Worm (Caenorhabditis elegans) whole organism, young adult: ENCODE measurements around the gene F11D11.4.

Experiments
- B0261.1 ChIP-seq: sonication (generic microtip); optimal IDR thresholded peaks from 2 replicates; lab custom pipeline; 2016; ENCODE audit warnings: mild to moderate bottlenecking, missing genetic modification characterization, moderate library complexity, missing compliant biosample characterization
- B0336.3 ChIP-seq: fragments of 200-800 bp; sonication (Bioruptor generic); IDR thresholded peaks from 2 replicates; pipeline ENCODE4 v1.3.6; 2022; ENCODE audit warnings: missing genetic modification characterization, missing compliant biosample characterization
- C17E4.6 ChIP-seq: fragments of 200-800 bp; sonication (Bioruptor generic); IDR thresholded peaks from 2 replicates; pipeline ENCODE4 v1.3.6; 2022; ENCODE audit warnings: missing genetic modification reagents, missing genetic modification characterization, missing compliant biosample characterization
- D2030.7 ChIP-seq: fragments of 200-800 bp; sonication (Bioruptor generic); IDR thresholded peaks from 2 replicates; pipeline ENCODE4 v1.3.6; 2022; ENCODE audit warnings: missing genetic modification reagents, missing genetic modification characterization, missing compliant biosample characterization
- F33H1.4 ChIP-seq: fragments of 200-800 bp; sonication (Bioruptor generic); IDR thresholded peaks from 2 replicates; pipeline ENCODE4 v1.3.6; 2022; ENCODE audit warnings: missing genetic modification reagents, missing genetic modification characterization, missing compliant biosample characterization
- F39B2.1 ChIP-seq: fragments of 200-800 bp; sonication (Bioruptor generic); IDR thresholded peaks from 2 replicates; pipeline ENCODE4 v1.3.6; 2022; ENCODE audit warnings: missing genetic modification reagents, missing genetic modification characterization, missing compliant biosample characterization
- F49E8.2 ChIP-seq: sonication (generic microtip); optimal IDR thresholded peaks from 3 replicates; lab custom pipeline; 2017; ENCODE audit warnings: missing genetic modification characterization, mild to moderate bottlenecking, missing compliant biosample characterization, antibody characterized with exemption, moderate library complexity; ENCODE audit not compliant: insufficient read depth
- K12H6.12 ChIP-seq: fragments of 200-800 bp; sonication (Bioruptor generic); optimal IDR thresholded peaks from 2 replicates; lab custom pipeline; 2018; ENCODE audit warnings: mild to moderate bottlenecking, missing genetic modification characterization, missing compliant biosample characterization
- Y56A3A.18 ChIP-seq: fragments of 200-800 bp; sonication (Bioruptor generic); IDR thresholded peaks from 2 replicates; pipeline ENCODE4 v1.3.6; 2022; ENCODE audit warnings: missing genetic modification reagents, missing genetic modification characterization, missing compliant biosample characterization
- Y95B8A.8 ChIP-seq: fragments of 200-800 bp; sonication (Bioruptor generic); IDR thresholded peaks from 2 replicates; pipeline ENCODE4 v1.3.6; 2022; ENCODE audit warnings: missing genetic modification reagents, missing genetic modification characterization, missing compliant biosample characterization
- akir-1 ChIP-seq: fragments of 200-800 bp; sonication (Bioruptor generic); optimal IDR thresholded peaks from 2 replicates; lab custom pipeline; 2018; ENCODE audit warnings: mild to moderate bottlenecking, missing genetic modification characterization, moderate library complexity, missing compliant biosample characterization
- aptf-2 ChIP-seq: fragments of 200-800 bp; sonication (Bioruptor generic); conservative IDR thresholded peaks from 2 replicates; pipeline ENCODE4 v1.3.6; 2022; ENCODE audit warnings: missing genetic modification reagents, missing genetic modification characterization, missing compliant biosample characterization
- atf-7 ChIP-seq: sonication (generic microtip); optimal IDR thresholded peaks from 2 replicates; lab custom pipeline; 2017; ENCODE audit warnings: mild to moderate bottlenecking, missing genetic modification characterization, missing compliant biosample characterization
- bed-2 ChIP-seq: fragments of 200-800 bp; sonication (Bioruptor generic); IDR thresholded peaks from 2 replicates; pipeline ENCODE4 v1.3.6; 2022; ENCODE audit warnings: missing genetic modification reagents, missing genetic modification characterization, missing compliant biosample characterization
- cebp-1 ChIP-seq, 2 experiments: fragments of 200-800 bp in 1 of 2; sonication (Bioruptor generic) in 1 of 2; sonication (generic microtip) in 1 of 2; IDR thresholded peaks in 1 of 2; optimal IDR thresholded peaks in 1 of 2; 2 replicates each; pipeline versions ENCODE4 v1.3.6 to Lab custom; 2017 to 2022; ENCODE audit warnings: missing compliant biosample characterization in 2 of 2, missing genetic modification characterization in 2 of 2, mild to moderate bottlenecking in 1 of 2, missing genetic modification reagents in 1 of 2, moderate library complexity in 1 of 2
- ceh-79 ChIP-seq: sonication (generic microtip); optimal IDR thresholded peaks from 2 replicates; lab custom pipeline; 2017; ENCODE audit warnings: mild to moderate bottlenecking, missing genetic modification characterization, missing compliant biosample characterization
- dox-1 ChIP-seq: fragments of 200-800 bp; sonication (Bioruptor generic); IDR thresholded peaks from 2 replicates; pipeline ENCODE4 v1.3.6; 2022; ENCODE audit warnings: missing genetic modification reagents, missing genetic modification characterization, missing compliant biosample characterization
- ekl-4 ChIP-seq: fragments of 200-800 bp; sonication (Bioruptor generic); IDR thresholded peaks from 2 replicates; pipeline ENCODE4 v1.3.6; 2022; ENCODE audit warnings: missing genetic modification reagents, missing genetic modification characterization, missing compliant biosample characterization
- lin-54 ChIP-seq: fragments of 200-800 bp; sonication (Bioruptor generic); optimal IDR thresholded peaks from 2 replicates; lab custom pipeline; 2018; ENCODE audit warnings: mild to moderate bottlenecking, missing genetic modification characterization, missing compliant biosample characterization
- lsy-27 ChIP-seq: sonication (generic microtip); optimal IDR thresholded peaks from 2 replicates; lab custom pipeline; 2017; ENCODE audit warnings: missing genetic modification characterization, mild to moderate bottlenecking, missing compliant biosample characterization, antibody characterized with exemption, missing genotype, borderline replicate concordance; ENCODE audit not compliant: insufficient read depth
- madf-8 ChIP-seq: fragments of 200-800 bp; sonication (Bioruptor generic); conservative IDR thresholded peaks from 2 replicates; pipeline ENCODE4 v1.3.6; 2022; ENCODE audit warnings: missing genetic modification reagents, missing genetic modification characterization, missing compliant biosample characterization
- nfyb-1 ChIP-seq: fragments of 200-800 bp; sonication (Bioruptor generic); IDR thresholded peaks from 2 replicates; pipeline ENCODE4 v1.3.6; 2022; ENCODE audit warnings: missing genetic modification reagents, missing genetic modification characterization, missing compliant biosample characterization
- sea-2 ChIP-seq: fragments of 200-800 bp; sonication (Bioruptor generic); IDR thresholded peaks from 2 replicates; pipeline ENCODE4 v1.3.6; 2022; ENCODE audit warnings: missing genetic modification characterization, missing compliant biosample characterization
- snpc-1.3 ChIP-seq: sonication (generic microtip); optimal IDR thresholded peaks from 2 replicates; lab custom pipeline; 2017; ENCODE audit warnings: missing genetic modification characterization, mild to moderate bottlenecking, missing compliant biosample characterization, antibody characterized with exemption, moderate library complexity, missing genotype, missing genetic modification reagents; ENCODE audit not compliant: insufficient read depth
- unc-130 ChIP-seq: sonication (generic microtip); optimal IDR thresholded peaks from 2 replicates; lab custom pipeline; 2016; ENCODE audit warnings: missing genetic modification reagents, missing genetic modification characterization, missing compliant biosample characterization
- zfh-2 ChIP-seq: fragments of 200-800 bp; sonication (Bioruptor generic); conservative IDR thresholded peaks from 2 replicates; pipeline ENCODE4 v1.3.6; 2022; ENCODE audit warnings: missing genetic modification reagents, missing genetic modification characterization, missing compliant biosample characterization
- ztf-25 ChIP-seq: fragments of 200-800 bp; sonication (Bioruptor generic); IDR thresholded peaks from 2 replicates; pipeline ENCODE4 v1.3.6; 2022; ENCODE audit warnings: missing genetic modification reagents, missing genetic modification characterization, missing compliant biosample characterization
- ztf-26 ChIP-seq: sonication (generic microtip); optimal IDR thresholded peaks from 2 replicates; lab custom pipeline; 2017; ENCODE audit warnings: missing genetic modification characterization, missing compliant biosample characterization
- ztf-6 ChIP-seq: fragments of 200-800 bp; sonication (Bioruptor generic); IDR thresholded peaks from 2 replicates; pipeline ENCODE4 v1.3.6; 2022; ENCODE audit warnings: missing genetic modification reagents, missing genetic modification characterization, missing compliant biosample characterization

F11D11.4 gene

DNA sequence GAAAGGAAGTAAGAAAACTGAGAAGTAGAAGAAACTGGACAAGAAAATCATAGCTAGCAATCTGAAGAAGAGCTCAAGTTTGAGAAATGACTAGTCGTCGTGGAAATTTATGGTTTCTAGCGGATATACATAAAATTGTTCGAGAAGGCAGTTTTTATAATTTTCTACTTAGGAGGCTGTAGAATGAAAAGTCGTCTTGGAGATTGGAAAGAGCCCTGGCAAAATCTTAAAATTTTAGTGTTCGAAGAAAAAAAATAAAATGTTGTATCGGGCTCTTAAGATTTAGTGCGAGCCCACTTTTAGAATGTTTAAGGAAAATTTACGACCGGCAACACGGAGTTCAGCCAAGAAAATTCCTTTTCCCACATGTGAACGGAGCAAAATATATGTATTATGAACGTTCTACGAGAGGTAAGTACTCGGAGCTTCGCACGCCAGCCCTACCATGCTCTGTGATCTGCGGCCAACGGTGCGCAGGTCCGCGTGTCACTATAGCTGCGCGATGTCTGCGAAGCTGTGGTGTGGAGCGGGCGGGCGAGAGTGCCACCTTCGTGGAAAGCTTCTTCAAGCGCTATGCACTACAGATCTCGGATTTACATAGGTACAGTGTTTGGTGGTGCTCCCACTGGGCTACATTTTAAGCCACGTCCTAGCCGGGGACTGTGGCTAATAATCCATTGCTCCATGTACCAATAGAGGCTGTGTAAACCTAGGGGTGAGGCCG, 14.1 kb upstream of the F11D11.4 start, which contains the start of gene clec-251:
Gene clec-251 (minus strand): TSS at position 51 of the 724 bp plus-strand sequence.
- TF ChIP-seq dox-1 (GFP tag; lab: Robert Waterston, UW) (0 out of 2 replicates have a peak, but pooled peaks have one; percentile 9), B0336.3 (GFP tag; lab: Robert Waterston, UW) (no peak), zfh-2 (GFP tag; lab: Robert Waterston, UW) (peak; percentile 77; the same call in 1 of the 2 replicates)

DNA sequence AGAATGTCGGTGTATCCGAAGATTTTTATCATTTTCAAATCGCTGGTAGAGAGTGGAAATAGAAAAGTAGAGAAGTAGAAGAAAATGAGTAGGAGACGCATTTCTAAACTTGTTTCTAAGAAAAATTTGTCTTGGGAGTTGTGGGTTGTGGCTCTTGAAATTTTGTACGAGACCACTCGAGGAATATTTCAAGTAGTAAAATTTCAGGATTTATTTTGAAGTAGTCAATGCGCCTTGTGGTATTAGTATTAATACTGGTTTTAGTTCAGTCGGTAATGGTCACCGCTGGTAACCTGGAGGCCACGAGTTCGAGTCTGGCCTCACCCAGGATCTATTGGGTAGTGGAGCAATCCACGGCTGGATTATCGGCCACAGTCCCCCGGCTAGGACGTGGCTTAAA, 12.5 kb upstream of the F11D11.4 start, which contains the start of gene clec-252:
Gene clec-252 (minus strand): TSS at position 101 of the 400 bp plus-strand sequence.
- TF ChIP-seq unc-130 (GFP tag; lab: Kevin White, UChicago), result no peak
- no peak for TF ChIP-seq B0261.1 (tag; lab: Kevin White, UChicago)
- no peak for TF ChIP-seq lsy-27
- TF ChIP-seq bed-2 (GFP tag; lab: Robert Waterston, UW), result no peak
- no peak for TF ChIP-seq ztf-25
- TF ChIP-seq F39B2.1 (GFP tag; lab: Robert Waterston, UW), result no peak
- no peak for TF ChIP-seq aptf-2 (GFP tag; lab: Robert Waterston, UW)
- TF ChIP-seq madf-8 (GFP tag; lab: Robert Waterston, UW), result no peak

DNA sequence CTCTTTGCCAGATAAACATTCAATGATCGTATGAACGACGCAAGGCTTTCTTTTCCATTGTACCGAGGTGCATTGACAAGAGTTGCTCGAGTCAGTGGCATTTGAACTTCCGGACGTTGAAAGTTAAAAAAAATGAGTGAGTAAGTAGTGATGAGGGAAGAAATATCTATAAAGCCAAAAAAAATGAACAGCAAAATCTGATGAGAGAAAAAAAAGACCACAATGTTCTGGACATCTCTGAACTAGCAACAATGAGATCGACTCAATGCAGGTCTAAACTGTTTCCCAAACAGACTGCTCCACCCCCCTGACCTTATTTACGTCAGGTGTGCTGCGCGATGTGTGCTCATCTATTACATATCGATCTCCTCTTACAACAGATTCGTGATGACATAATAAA, 10.7 kb upstream of the F11D11.4 start, which contains the start of the genes F11D11.21 and F11D11.12:
Gene F11D11.21 (minus strand): TSS at position 101 of the 400 bp plus-strand sequence.
Gene F11D11.12 (minus strand): TSS at position 238 of the 400 bp plus-strand sequence.
- TF ChIP-seq D2030.7 (GFP tag; lab: Robert Waterston, UW) (no peak), ztf-26 (tag; lab: Kevin White, UChicago) (no peak), Y56A3A.18 (GFP tag; lab: Robert Waterston, UW) (no peak), atf-7 (no peak), B0336.3 (GFP tag; lab: Robert Waterston, UW) (no peak), F39B2.1 (GFP tag; lab: Robert Waterston, UW) (no peak), sea-2 (GFP tag; lab: Robert Waterston, UW) (no peak), K12H6.12 (tag; lab: Kevin White, UChicago) (no peak), akir-1 (GFP tag; lab: Kevin White, UChicago) (no peak), ztf-6 (no peak), cebp-1 (GFP tag; IDR thresholded peaks at IDR 0.05; lab: Robert Waterston, UW) (no peak), cebp-1 (tag; optimal IDR thresholded peaks at IDR 0.05; lab: Kevin White, UChicago) (no peak), F33H1.4 (no peak)
- TF ChIP-seq, all 124 proteins: peak for 0

DNA sequence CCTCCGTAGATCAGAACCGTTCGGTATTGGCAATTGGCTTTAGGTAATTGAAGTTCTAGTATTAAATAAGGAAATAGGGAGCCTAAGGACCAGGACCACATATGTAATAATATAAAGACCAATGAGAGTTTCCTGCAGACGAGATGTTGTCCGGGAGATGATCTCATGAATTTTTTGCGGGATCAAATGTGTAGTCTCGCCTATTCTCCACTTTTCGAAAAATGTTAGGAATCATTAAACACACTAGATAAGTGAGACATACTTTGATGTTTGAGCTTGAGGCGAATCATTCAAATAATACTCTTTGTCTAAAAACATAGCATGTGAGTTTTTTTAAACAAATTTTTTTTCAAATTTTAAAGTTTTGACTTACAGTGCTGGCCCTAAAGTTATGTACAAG, 8.1 kb upstream of the F11D11.4 start, which contains the start of gene F11D11.6:
Gene F11D11.6 (minus strand): TSS at position 101 of the 400 bp plus-strand sequence.
- TF ChIP-seq ceh-79 (tag; lab: Kevin White, UChicago), result no peak
- no peak for TF ChIP-seq C17E4.6 (GFP tag; lab: Robert Waterston, UW)
- TF ChIP-seq madf-8 (GFP tag; lab: Robert Waterston, UW), result no peak
- no peak for TF ChIP-seq nfyb-1 (GFP tag; lab: Robert Waterston, UW)
- TF ChIP-seq unc-130 (GFP tag; lab: Kevin White, UChicago), result no peak
- no peak for TF ChIP-seq lin-54 (GFP tag; lab: Kevin White, UChicago)
- no peak for TF ChIP-seq snpc-1.3
- TF ChIP-seq F49E8.2 (tag; lab: Kevin White, UChicago), result no peak
- no peak for TF ChIP-seq dox-1 (GFP tag; lab: Robert Waterston, UW)
- TF ChIP-seq Y95B8A.8, result no peak
- TF ChIP-seq ekl-4 (GFP tag; lab: Robert Waterston, UW), result no peak
- TF ChIP-seq, all 124 proteins: peak for 0
